Fruit fly (Drosophila melanogaster) whole organism, embryonic: Measurements from ENCODE around the gene CG14142.

Experiments used
- ATbp ChIP-seq: fragments of 200-800 bp; sonication (Bioruptor generic); optimal IDR thresholded peaks from 2 replicates; lab custom pipeline; 2017; ENCODE audit warnings: missing biosample characterization, mild to moderate bottlenecking, missing genetic modification characterization, missing genetic modification reagents
- Atf3 ChIP-seq: fragments of 200-800 bp; sonication (Bioruptor generic); optimal IDR thresholded peaks from 3 replicates; lab custom pipeline; 2016; ENCODE audit warnings: missing biosample characterization, missing genetic modification characterization
- Awh ChIP-seq: fragments of 200-800 bp; sonication (Bioruptor generic); IDR thresholded peaks from 2 replicates; pipeline ENCODE4, ENCODE4 v1.3.6; 2022; ENCODE audit warnings: missing biosample characterization, missing genetic modification characterization
- BtbVII ChIP-seq: fragments of 200-800 bp; sonication (Bioruptor generic); optimal IDR thresholded peaks from 3 replicates; lab custom pipeline; 2017; ENCODE audit warnings: missing biosample characterization, mild to moderate bottlenecking, missing genetic modification characterization
- C15 ChIP-seq: fragments of 200-800 bp; sonication (Bioruptor generic); IDR thresholded peaks from 3 replicates; pipeline ENCODE4 v1.3.6; 2022; ENCODE audit warnings: missing biosample characterization, missing genetic modification characterization
- CG10979 ChIP-seq: fragments of 200-800 bp; sonication (Bioruptor generic); optimal IDR thresholded peaks from 2 replicates; lab custom pipeline; 2018; ENCODE audit warnings: missing biosample characterization, mild to moderate bottlenecking, missing genetic modification characterization, moderate library complexity
- CG11695 ChIP-seq: fragments of 200-800 bp; sonication (Bioruptor generic); IDR thresholded peaks from 3 replicates; pipeline ENCODE4 v1.3.6; 2022; ENCODE audit warnings: missing biosample characterization, missing genetic modification characterization
- CG12219 ChIP-seq: fragments of 200-800 bp; sonication (Bioruptor generic); optimal IDR thresholded peaks from 3 replicates; lab custom pipeline; 2018; ENCODE audit warnings: missing biosample characterization, mild to moderate bottlenecking, missing genetic modification characterization
- CG13287 ChIP-seq: fragments of 200-800 bp; sonication (Bioruptor generic); IDR thresholded peaks from 2 replicates; pipeline ENCODE4 v1.3.6; 2022; ENCODE audit warnings: missing biosample characterization, missing genetic modification characterization; ENCODE audit not compliant: partially characterized antibody
- CG13296 ChIP-seq: fragments of 200-800 bp; sonication (Bioruptor generic); optimal IDR thresholded peaks from 3 replicates; lab custom pipeline; 2018; ENCODE audit warnings: missing biosample characterization, mild to moderate bottlenecking, missing genetic modification characterization
- CG14441 ChIP-seq: fragments of 200-800 bp; sonication (Bioruptor generic); IDR thresholded peaks from 2 replicates; pipeline ENCODE4 v1.3.6; 2022; ENCODE audit warnings: missing biosample characterization, missing genetic modification characterization
- CG17328 ChIP-seq: fragments of 200-800 bp; sonication (Bioruptor generic); IDR thresholded peaks from 2 replicates; pipeline ENCODE4 v1.3.6; 2022; ENCODE audit warnings: missing biosample characterization, missing genetic modification characterization
- CG17829 ChIP-seq: fragments of 200-800 bp; optimal IDR thresholded peaks from 2 replicates; lab custom pipeline; 2019; ENCODE audit warnings: missing biosample characterization, mild to moderate bottlenecking, missing genetic modification characterization, moderate library complexity
- CG1792 ChIP-seq: fragments of 200-800 bp; sonication (Bioruptor generic); optimal IDR thresholded peaks from 2 replicates; lab custom pipeline; 2016; ENCODE audit warnings: missing biosample characterization, missing genetic modification characterization
- CG18011 ChIP-seq: fragments of 200-800 bp; sonication (Bioruptor generic); optimal IDR thresholded peaks from 2 replicates; lab custom pipeline; 2017; ENCODE audit warnings: missing biosample characterization, missing genetic modification characterization, mild to moderate bottlenecking, moderate library complexity, missing genotype
- CG18262 ChIP-seq: fragments of 200-800 bp; optimal IDR thresholded peaks from 3 replicates; lab custom pipeline; 2019; ENCODE audit warnings: missing biosample characterization, mild to moderate bottlenecking, missing genetic modification characterization, moderate library complexity
- CG18476 ChIP-seq: fragments of 200-800 bp; sonication (Bioruptor generic); optimal IDR thresholded peaks from 2 replicates; lab custom pipeline; 2016; ENCODE audit warnings: missing biosample characterization, mild to moderate bottlenecking, missing genetic modification characterization
- CG2199 ChIP-seq: fragments of 200-800 bp; sonication (Bioruptor generic); IDR thresholded peaks from 3 replicates; pipeline ENCODE4 v1.3.6; 2022; ENCODE audit warnings: missing biosample characterization, missing genetic modification characterization
- CG31224 ChIP-seq: fragments of 200-800 bp; sonication (Bioruptor generic); IDR thresholded peaks from 2 replicates; pipeline ENCODE4 v1.3.6; 2022; ENCODE audit warnings: missing biosample characterization, missing genetic modification characterization
- CG6765 ChIP-seq: fragments of 200-800 bp; sonication (Bioruptor generic); optimal IDR thresholded peaks from 3 replicates; lab custom pipeline; 2017; ENCODE audit warnings: missing biosample characterization, mild to moderate bottlenecking, missing genetic modification characterization
- CG6813 ChIP-seq: fragments of 200-800 bp; sonication (Bioruptor generic); optimal IDR thresholded peaks from 2 replicates; lab custom pipeline; 2017; ENCODE audit warnings: missing biosample characterization, missing genetic modification characterization, mild to moderate bottlenecking, moderate library complexity, missing genetic modification reagents
- CG7271 ChIP-seq: fragments of 200-800 bp; sonication (Bioruptor generic); optimal IDR thresholded peaks from 2 replicates; lab custom pipeline; 2018; ENCODE audit warnings: missing biosample characterization, mild to moderate bottlenecking, missing genetic modification characterization, moderate library complexity
- CG7839 ChIP-seq: fragments of 200-800 bp; sonication (Bioruptor generic); optimal IDR thresholded peaks from 3 replicates; lab custom pipeline; 2018; ENCODE audit warnings: missing biosample characterization, mild to moderate bottlenecking, missing genetic modification characterization, moderate library complexity
- CG8089 ChIP-seq: fragments of 200-800 bp; sonication (Bioruptor generic); optimal IDR thresholded peaks from 3 replicates; lab custom pipeline; 2016; ENCODE audit warnings: missing biosample characterization, missing genetic modification characterization
- CG8478 ChIP-seq: fragments of >200 bp; optimal IDR thresholded peaks from 2 replicates; lab custom pipeline; 2018
- CG9437 ChIP-seq: fragments of 200-800 bp; sonication (Bioruptor generic); optimal IDR thresholded peaks from 2 replicates; lab custom pipeline; 2018; ENCODE audit warnings: missing biosample characterization, mild to moderate bottlenecking, missing genetic modification characterization
- Drgx ChIP-seq: fragments of 200-800 bp; sonication (Bioruptor generic); IDR thresholded peaks from 2 replicates; pipeline ENCODE4 v1.3.6; 2022; ENCODE audit warnings: missing biosample characterization, missing genetic modification characterization
- Fer1 ChIP-seq: fragments of 200-800 bp; sonication (Bioruptor generic); optimal IDR thresholded peaks from 2 replicates; lab custom pipeline; 2017; ENCODE audit warnings: missing biosample characterization, mild to moderate bottlenecking, missing genetic modification characterization
- Fer3 ChIP-seq: fragments of 200-800 bp; sonication (Bioruptor generic); optimal IDR thresholded peaks from 2 replicates; lab custom pipeline; 2018; ENCODE audit warnings: missing biosample characterization, mild to moderate bottlenecking, missing genetic modification characterization, moderate library complexity
- HLHmδ ChIP-seq: fragments of 200-800 bp; sonication (Bioruptor generic); optimal IDR thresholded peaks from 2 replicates; lab custom pipeline; 2018; ENCODE audit warnings: missing biosample characterization, mild to moderate bottlenecking, missing genetic modification characterization, moderate library complexity
- HmgD ChIP-seq: fragments of 200-800 bp; sonication (Bioruptor generic); optimal IDR thresholded peaks from 3 replicates; lab custom pipeline; 2016; ENCODE audit warnings: missing biosample characterization, missing genetic modification characterization
- Hr78 ChIP-seq, 2 experiments: fragments of 200-800 bp in 1 of 2; fragments of >200 bp in 1 of 2; sonication (Bioruptor generic) in 1 of 2; optimal IDR thresholded peaks; 2 replicates each; lab custom pipeline; 2017 to 2019; ENCODE audit warnings: missing biosample characterization in 2 of 2, missing genetic modification characterization in 2 of 2, mild to moderate bottlenecking in 1 of 2, moderate library complexity in 1 of 2
- MTF-1 ChIP-seq: fragments of 200-800 bp; sonication (Bioruptor generic); optimal IDR thresholded peaks from 2 replicates; lab custom pipeline; 2018; ENCODE audit warnings: missing biosample characterization, mild to moderate bottlenecking, missing genetic modification characterization, borderline replicate concordance
- Mrtf ChIP-seq: fragments of 200-800 bp; sonication (Bioruptor generic); IDR thresholded peaks from 3 replicates; pipeline ENCODE4 v1.3.6; 2022; ENCODE audit warnings: missing biosample characterization, missing genetic modification characterization
- NFAT ChIP-seq: fragments of 200-800 bp; sonication (Bioruptor generic); IDR thresholded peaks from 2 replicates; pipeline ENCODE4 v1.3.6; 2022; ENCODE audit warnings: missing biosample characterization, missing genetic modification characterization
- NK7.1 ChIP-seq: fragments of 200-800 bp; sonication (Bioruptor generic); optimal IDR thresholded peaks from 3 replicates; lab custom pipeline; 2016; ENCODE audit warnings: missing biosample characterization, missing genetic modification characterization
- Taf1 ChIP-seq: fragments of 200-800 bp; sonication (Bioruptor generic); IDR thresholded peaks from 2 replicates; pipeline ENCODE4 v1.3.6; 2022; ENCODE audit warnings: missing biosample characterization, missing genetic modification characterization
- ara ChIP-seq: fragments of 200-800 bp; sonication (Bioruptor generic); IDR thresholded peaks from 2 replicates; pipeline ENCODE4 v1.3.6; 2022; ENCODE audit warnings: missing biosample characterization, missing genetic modification characterization
- chn ChIP-seq: fragments of 200-800 bp; sonication (Bioruptor generic); optimal IDR thresholded peaks from 2 replicates; lab custom pipeline; 2016; ENCODE audit warnings: missing biosample characterization, missing genetic modification characterization
- dan ChIP-seq: fragments of 200-800 bp; sonication (Bioruptor generic); IDR thresholded peaks from 2 replicates; pipeline ENCODE4 v1.3.6; 2022; ENCODE audit warnings: missing biosample characterization, missing genetic modification characterization
- dmrt11E ChIP-seq: fragments of 200-800 bp; sonication (Bioruptor generic); optimal IDR thresholded peaks from 3 replicates; lab custom pipeline; 2018; ENCODE audit warnings: missing biosample characterization, mild to moderate bottlenecking, missing genetic modification characterization, moderate library complexity
- gem ChIP-seq: fragments of 200-800 bp; sonication (Bioruptor generic); optimal IDR thresholded peaks from 2 replicates; lab custom pipeline; 2019; ENCODE audit warnings: missing biosample characterization, mild to moderate bottlenecking, missing genetic modification characterization, moderate library complexity
- org-1 ChIP-seq: fragments of 200-800 bp; sonication (Bioruptor generic); optimal IDR thresholded peaks from 2 replicates; lab custom pipeline; 2017; ENCODE audit warnings: missing biosample characterization, missing genetic modification characterization
- psq ChIP-seq: fragments of 200-800 bp; sonication (Bioruptor generic); optimal IDR thresholded peaks from 2 replicates; lab custom pipeline; 2017; ENCODE audit warnings: missing biosample characterization, missing genetic modification characterization
- pum ChIP-seq: fragments of 200-800 bp; sonication (Bioruptor generic); optimal IDR thresholded peaks from 2 replicates; lab custom pipeline; 2016; ENCODE audit warnings: missing biosample characterization, missing genetic modification characterization
- row ChIP-seq: fragments of 200-800 bp; sonication (Bioruptor generic); IDR thresholded peaks from 3 replicates; pipeline ENCODE4 v1.3.6; 2022; ENCODE audit warnings: missing biosample characterization, missing genetic modification characterization
- sc ChIP-seq, 3 experiments: fragments of >200 bp in 2 of 3; fragments of 200-800 bp in 1 of 3; sonication (Bioruptor generic) in 1 of 3; optimal IDR thresholded peaks; 2 replicates in 2 of 3; 3 replicates in 1 of 3; lab custom pipeline; 2017; ENCODE audit warnings: mild to moderate bottlenecking in 1 of 3, missing biosample characterization in 1 of 3, missing genetic modification characterization in 1 of 3, missing genetic modification reagents in 1 of 3
- seq ChIP-seq: fragments of 200-800 bp; sonication (Bioruptor generic); IDR thresholded peaks from 2 replicates; pipeline ENCODE4 v1.3.6; 2022; ENCODE audit warnings: missing biosample characterization, missing genetic modification characterization
- sim ChIP-seq: fragments of 200-800 bp; sonication (Bioruptor generic); IDR thresholded peaks from 2 replicates; pipeline ENCODE4 v1.3.6; 2022; ENCODE audit warnings: missing biosample characterization, missing genetic modification characterization
- so ChIP-seq: fragments of 200-800 bp; sonication (Bioruptor generic); IDR thresholded peaks from 3 replicates; pipeline ENCODE4 v1.3.6; 2022; ENCODE audit warnings: missing biosample characterization, missing genetic modification characterization
- tin ChIP-seq: fragments of 200-800 bp; sonication (Bioruptor generic); optimal IDR thresholded peaks from 3 replicates; lab custom pipeline; 2016; ENCODE audit warnings: missing biosample characterization, missing genetic modification characterization
- zfh1 ChIP-seq: fragments of 200-800 bp; sonication (Bioruptor generic); IDR thresholded peaks from 3 replicates; pipeline ENCODE4 v1.3.6; 2022; ENCODE audit warnings: missing biosample characterization, missing genetic modification characterization

Gene CG14142

dm6 chr3L:11204852-11205251 lies 31.5 kb downstream of the CG14142 start (continued):
- TF ChIP-seq Drgx (GFP tag; lab: Robert Waterston, UW) (no peak), CG18262 (tag; lab: Kevin White, UChicago) (peak; percentile 24), dan (GFP tag; lab: Robert Waterston, UW) (no peak), CG13296 (GFP tag; lab: Kevin White, UChicago) (no peak), CG13287 (GFP tag; lab: Robert Waterston, UW) (no peak), CG14441 (GFP tag; lab: Robert Waterston, UW) (no peak), CG8089 (GFP tag; lab: Kevin White, UChicago) (no peak), Fer1 (GFP tag; lab: Kevin White, UChicago) (no peak), C15 (no peak), dmrt11E (tag; lab: Kevin White, UChicago) (peak; percentile 17), chn (GFP tag; lab: Kevin White, UChicago) (no peak), CG9437 (no peak), Taf1 (GFP tag; lab: Robert Waterston, UW) (no peak), so (GFP tag; lab: Robert Waterston, UW) (no peak), MTF-1 (no peak), CG8478 (lab: Kevin White, UChicago) (no peak), CG7839 (peak; percentile 25), CG7271 (tag; lab: Kevin White, UChicago) (peak; percentile 19), sc (optimal IDR thresholded peaks at IDR 0.05; lab: Kevin White, UChicago) (no peak), sc (GFP tag; optimal IDR thresholded peaks at IDR 0.05; lab: Kevin White, UChicago) (no peak), tin (GFP tag; lab: Kevin White, UChicago) (no peak), seq (GFP tag; lab: Robert Waterston, UW) (no peak), BtbVII (GFP tag; lab: Kevin White, UChicago) (no peak), CG17829 (tag; lab: Kevin White, UChicago) (peak; percentile 3), psq (GFP tag; lab: Kevin White, UChicago) (no peak), Awh (GFP tag; lab: Robert Waterston, UW) (no peak), zfh1 (GFP tag; lab: Robert Waterston, UW) (0 out of 3 replicates have a peak, but pooled peaks have one; percentile 6), HLHmδ (GFP tag; lab: Kevin White, UChicago) (no peak), Hr78 (GFP tag; optimal IDR thresholded peaks at IDR 0.05; lab: Kevin White, UChicago) (no peak), CG31224 (GFP tag; lab: Robert Waterston, UW) (no peak), sim (GFP tag; lab: Robert Waterston, UW) (no peak), CG6813 (GFP tag; lab: Kevin White, UChicago) (no peak), org-1 (GFP tag; lab: Kevin White, UChicago) (no peak), CG11695 (no peak), CG18476 (no peak), row (GFP tag; lab: Robert Waterston, UW) (peak; percentile 45; the same call in 2 of the 3 replicates), Atf3 (GFP tag; lab: Kevin White, UChicago) (no peak), Fer3 (tag; lab: Kevin White, UChicago) (no peak), ATbp (GFP tag; lab: Kevin White, UChicago) (no peak), CG12219 (GFP tag; lab: Kevin White, UChicago) (no peak), pum (GFP tag; lab: Kevin White, UChicago) (no peak), CG18011 (GFP tag; lab: Kevin White, UChicago) (no peak), CG1792 (GFP tag; lab: Kevin White, UChicago) (no peak), Mrtf (GFP tag; lab: Robert Waterston, UW) (no peak), HmgD (GFP tag; lab: Kevin White, UChicago) (no peak), CG6765 (GFP tag; lab: Kevin White, UChicago) (no peak), CG2199 (GFP tag; lab: Robert Waterston, UW) (no peak), NFAT (GFP tag; lab: Robert Waterston, UW) (no peak), gem (peak; percentile 46), ara (GFP tag; lab: Robert Waterston, UW) (no peak), CG10979 (tag; lab: Kevin White, UChicago) (no peak), NK7.1 (GFP tag; lab: Kevin White, UChicago) (no peak), CG17328 (no peak)
